Worm (Caenorhabditis elegans): ENCODE data around the gene Y38F2AL.12.

DNA sequence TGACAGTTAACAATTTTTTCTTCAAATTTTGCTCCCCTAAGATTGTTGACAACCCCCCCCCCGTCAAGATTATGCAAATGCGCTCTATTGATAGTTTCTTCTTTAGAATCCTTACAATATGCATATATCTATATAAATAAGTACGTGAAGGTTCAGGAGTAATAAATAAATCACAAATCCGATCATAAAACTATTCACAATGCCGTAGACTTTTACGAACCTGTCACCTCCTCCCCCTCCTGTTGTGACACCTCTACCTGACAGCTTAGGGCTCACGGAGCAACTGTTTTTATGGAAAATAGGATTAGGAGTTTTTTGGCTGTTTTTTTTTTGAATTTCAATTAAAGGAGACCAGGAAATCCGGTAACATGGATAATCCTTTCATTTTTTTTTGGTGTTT lies 24.3 kb upstream of the Y38F2AL.12 start:
- TF ChIP-seq ama-1 (optimal IDR thresholded peaks at IDR 0.05) (no peak), B0310.2 (tag; optimal IDR thresholded peaks at IDR 0.05) (no peak), hmbx-1 (tag; optimal IDR thresholded peaks at IDR 0.05) (no peak), hmg-4 (GFP tag; optimal IDR thresholded peaks at IDR 0.05) (no peak), tbx-11 (GFP tag; IDR thresholded peaks at IDR 0.05) (no peak), ets-7 (tag; optimal IDR thresholded peaks at IDR 0.05) (no peak), F13C5.2 (tag; optimal IDR thresholded peaks at IDR 0.05) (no peak), pes-1 (GFP tag; IDR thresholded peaks at IDR 0.05) (no peak)
